Worm (Caenorhabditis elegans) whole organism, L4/young adult: ENCODE measurements around the gene sre-6.
A peak's percentile ranks its signal among the peaks of the same experiment; 100 is the strongest.

Source experiments
- W03F9.2 ChIP-seq: fragments of 150-350 bp; optimal IDR thresholded peaks from 2 replicates; lab custom pipeline; 2014; ENCODE audit warnings: missing biosample characterization, missing genetic modification characterization
- dao-5 ChIP-seq: sonication (generic microtip); optimal IDR thresholded peaks from 2 replicates; lab custom pipeline; 2016; ENCODE audit warnings: missing genotype, missing genetic modification characterization, moderate library complexity, missing compliant biosample characterization
- him-1 ChIP-seq: sonication (generic microtip); optimal IDR thresholded peaks from 2 replicates; lab custom pipeline; 2016; ENCODE audit warnings: missing genotype, missing genetic modification reagents, missing genetic modification characterization, missing compliant biosample characterization

The sre-6 gene

DNA sequence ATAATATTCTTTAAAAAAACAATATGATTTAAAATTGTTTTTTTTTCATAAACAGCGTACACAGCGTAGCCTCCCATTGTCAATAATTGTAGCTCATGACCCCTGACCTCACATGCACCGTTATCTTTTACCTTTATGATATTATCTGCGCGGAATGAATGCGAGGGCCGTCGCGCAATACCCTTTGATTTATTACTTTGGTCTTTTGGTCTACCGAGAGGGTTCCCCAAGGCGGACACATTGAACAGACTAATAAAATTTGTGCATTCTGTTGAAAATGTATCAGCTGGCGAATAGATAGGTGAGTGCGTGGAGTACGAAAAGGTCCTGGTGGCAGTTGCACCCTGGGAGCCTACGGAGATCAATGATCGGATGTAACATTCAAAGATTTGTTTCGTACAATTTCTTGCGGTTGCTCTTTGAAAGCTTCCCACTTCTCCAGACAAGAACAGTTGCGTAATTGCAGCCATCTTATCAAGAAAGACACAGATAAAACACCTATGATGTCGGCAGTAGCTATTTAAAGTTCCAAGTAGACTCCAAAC is 42.2 kb downstream of the sre-6 start:
- TF ChIP-seq dao-5 (no peak), W03F9.2 (tag; lab: Kevin White, UChicago) (no peak), him-1 (tag; lab: Kevin White, UChicago) (no peak)

DNA sequence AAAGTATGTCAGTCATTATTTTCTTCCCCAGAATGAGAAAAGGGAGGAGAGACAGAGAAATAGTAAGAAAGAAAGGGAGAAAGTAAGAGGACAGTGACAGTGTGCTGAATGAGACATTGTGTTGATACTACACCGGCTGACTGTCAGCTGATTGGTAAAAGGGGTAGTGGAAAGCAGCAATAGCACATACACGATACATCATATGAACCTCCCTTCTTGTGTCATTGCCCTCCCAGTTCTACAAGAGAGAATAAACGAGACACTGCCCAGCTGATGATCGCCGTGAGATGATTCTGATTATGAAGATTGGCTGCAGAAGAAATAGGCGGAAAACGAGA is 42.8 kb downstream of the sre-6 start:
- TF ChIP-seq him-1 (tag; lab: Kevin White, UChicago) (no peak), dao-5 (no peak), W03F9.2 (tag; lab: Kevin White, UChicago) (peak; percentile 11)

ce11 chrV:10719019-10719832 is 43.4 kb downstream of the sre-6 start:
- TF ChIP-seq W03F9.2 (tag; lab: Kevin White, UChicago) (no peak), him-1 (tag; lab: Kevin White, UChicago) (no peak), dao-5 (no peak)

DNA sequence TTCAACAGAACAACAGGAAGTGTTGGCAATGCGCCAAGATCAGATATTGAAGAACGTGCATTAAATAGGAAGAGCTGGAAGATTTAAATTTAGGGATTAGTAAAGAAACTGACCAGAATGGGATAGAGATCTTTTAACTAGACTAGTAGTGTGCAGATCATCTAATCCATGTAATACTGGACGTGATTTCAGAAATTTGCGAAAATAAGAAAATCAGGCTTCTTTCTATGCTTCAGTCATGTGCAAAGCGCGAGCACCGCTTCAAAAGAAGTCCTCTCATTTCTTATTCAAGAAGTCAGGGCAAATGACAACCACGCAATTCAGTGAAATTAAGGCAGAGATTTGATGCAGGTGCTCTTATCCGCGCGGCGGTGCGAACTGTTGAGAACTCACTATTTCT is 44.6 kb downstream of the sre-6 start:
- TF ChIP-seq W03F9.2 (tag; lab: Kevin White, UChicago) (no peak), him-1 (tag; lab: Kevin White, UChicago) (no peak), dao-5 (no peak)

DNA sequence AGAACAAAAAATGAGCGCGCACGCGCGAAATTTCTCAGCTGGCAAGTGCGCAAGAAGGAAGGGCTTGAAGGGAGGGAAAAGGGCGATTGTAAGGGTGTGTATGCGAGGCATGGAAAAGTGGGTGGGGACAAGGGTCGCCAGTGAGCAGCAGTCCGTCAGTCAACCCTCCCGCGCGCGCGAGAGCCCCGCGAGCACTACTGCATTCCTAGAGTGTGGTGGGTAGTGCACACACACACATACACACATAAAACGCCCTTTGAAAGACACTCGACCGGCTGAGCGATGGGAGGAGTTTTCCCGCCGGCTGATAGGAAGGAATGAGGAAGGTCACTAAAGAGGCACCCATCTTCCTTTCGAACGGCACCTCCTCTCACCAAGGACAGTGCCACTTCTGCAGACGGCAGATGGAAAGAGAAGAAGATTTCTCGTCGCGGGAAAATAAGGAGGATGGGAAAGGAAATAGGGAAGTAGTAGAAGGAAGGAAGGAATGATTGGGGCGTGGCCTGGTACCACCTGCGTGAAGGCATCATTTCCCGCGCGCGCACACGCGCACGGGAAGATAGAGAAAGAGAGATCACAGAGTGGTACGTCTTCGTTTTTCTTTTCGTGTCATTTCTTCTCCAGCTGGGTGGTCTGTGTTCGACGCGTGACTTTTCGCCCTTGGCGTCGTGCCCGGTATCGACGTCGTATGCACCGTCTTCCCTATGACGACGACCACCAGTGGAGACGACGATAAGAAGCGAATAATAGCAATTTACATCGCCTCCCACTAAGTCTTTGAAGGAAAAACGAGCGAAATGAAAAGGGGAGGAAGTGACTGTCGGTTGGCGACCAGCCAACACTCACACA is 45.5 kb downstream of the sre-6 start:
- TF ChIP-seq him-1 (tag; lab: Kevin White, UChicago) (no peak), W03F9.2 (tag; lab: Kevin White, UChicago) (no peak), dao-5 (no peak)

- no peak for TF ChIP-seq dao-5
- peak; percentile 40 for TF ChIP-seq W03F9.2 (tag; lab: Kevin White, UChicago)
- TF ChIP-seq him-1 (tag; lab: Kevin White, UChicago) = peak; percentile 91
Measured at ce11 chrV:10715158-10716152, 47.1 kb downstream of the sre-6 start.

DNA sequence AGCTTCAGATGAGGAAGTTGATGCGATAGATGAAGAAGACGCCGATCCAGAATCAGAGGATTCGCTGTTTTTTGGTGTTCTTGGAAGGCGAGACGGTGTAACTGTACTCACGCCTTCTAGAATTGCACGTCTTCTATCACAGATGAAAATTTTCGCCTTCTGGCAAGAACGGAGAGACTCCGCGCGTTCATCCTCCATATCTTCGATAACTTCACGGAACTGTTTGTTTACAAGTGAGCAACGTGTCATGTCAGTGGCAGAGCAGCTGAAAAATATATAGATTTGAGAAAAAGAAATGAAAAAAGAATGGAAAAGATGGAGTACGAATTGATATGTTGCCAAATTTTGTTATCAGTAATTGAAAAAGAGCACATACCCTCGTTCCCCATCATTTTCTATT is 48.0 kb downstream of the sre-6 start:
- no peak for TF ChIP-seq him-1 (tag; lab: Kevin White, UChicago)
- no peak for TF ChIP-seq dao-5
- TF ChIP-seq W03F9.2 (tag; lab: Kevin White, UChicago) = no peak

DNA sequence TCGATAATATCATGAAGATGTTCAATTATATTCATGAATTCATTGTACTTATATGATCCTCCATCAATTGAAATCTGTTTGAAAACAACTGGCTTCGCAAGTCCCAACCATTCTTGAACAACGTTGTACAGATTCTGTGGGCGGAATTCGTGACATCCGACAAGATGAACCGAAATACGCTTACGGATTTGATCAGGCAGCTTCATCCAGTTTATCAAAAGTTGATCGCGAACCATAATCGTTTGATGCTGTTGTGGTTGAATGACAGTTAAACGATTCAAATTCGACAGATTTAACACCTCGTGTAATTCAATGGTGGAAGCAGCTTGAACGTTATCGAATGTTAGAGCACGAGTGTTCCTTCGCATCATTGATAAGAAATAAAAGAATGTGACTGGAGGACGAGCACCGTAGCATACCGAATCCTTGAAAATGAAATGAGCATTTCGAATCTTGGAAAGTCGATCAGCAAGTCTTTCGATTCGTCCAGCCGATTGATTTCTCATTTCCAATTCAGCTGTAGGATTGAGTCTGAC is 48.8 kb downstream of the sre-6 start:
- no peak for TF ChIP-seq dao-5
- TF ChIP-seq him-1 (tag; lab: Kevin White, UChicago) = no peak
- no peak for TF ChIP-seq W03F9.2 (tag; lab: Kevin White, UChicago)

- TF ChIP-seq him-1 (tag; lab: Kevin White, UChicago) (no peak), W03F9.2 (tag; lab: Kevin White, UChicago) (no peak), dao-5 (no peak)
Measured at ce11 chrV:10712608-10712900, 50.0 kb downstream of the sre-6 start.

ce11 chrV:10711829-10712607 is 50.6 kb downstream of the sre-6 start:
- TF ChIP-seq him-1 (tag; lab: Kevin White, UChicago) (no peak), dao-5 (no peak), W03F9.2 (tag; lab: Kevin White, UChicago) (no peak)

DNA sequence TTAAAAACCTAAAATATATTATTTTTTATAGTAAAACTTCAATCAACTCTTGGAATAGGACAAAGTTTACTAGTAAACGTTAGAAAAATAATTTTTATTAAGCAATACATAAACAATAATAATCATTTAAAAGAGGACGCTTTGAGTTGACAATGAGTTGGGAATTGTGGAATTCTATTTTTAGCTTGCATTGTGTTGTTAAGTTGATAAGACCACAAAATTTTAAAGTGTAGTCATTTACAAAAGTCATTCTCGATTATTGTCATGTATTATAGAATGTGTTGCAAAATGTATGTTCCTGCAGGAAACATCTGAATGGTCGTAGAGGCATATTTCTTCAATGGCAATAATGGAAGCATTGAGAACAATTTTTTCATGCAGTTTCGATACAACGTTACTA is 51.6 kb downstream of the sre-6 start:
- TF ChIP-seq W03F9.2 (tag; lab: Kevin White, UChicago) (no peak), dao-5 (no peak), him-1 (tag; lab: Kevin White, UChicago) (no peak)
